Worm (Caenorhabditis elegans): ENCODE data around the gene clec-4.
"Not testable (repeated sequence)": the region's sequence is repeated elsewhere in the genome, so short reads cannot be mapped to it uniquely, and the experiment has no call there.

clec-4 gene

ce11 chrII:12580952-12581351, at the start of gene clec-4:
clec-4 (minus strand) TSS chrII:12581113.
- no peak for TF ChIP-seq W03F9.2 (tag; optimal IDR thresholded peaks at IDR 0.05)
- no peak for TF ChIP-seq him-1 (tag; optimal IDR thresholded peaks at IDR 0.05)
- TF ChIP-seq dao-5 (tag; optimal IDR thresholded peaks at IDR 0.05): no peak

ce11 chrII:12629387-12629786, 48.5 kb upstream of the clec-4 start, which contains the start of gene Y38E10A.28:
Y38E10A.28 (plus strand) TSS chrII:12629687.
- TF ChIP-seq him-1 (tag; optimal IDR thresholded peaks at IDR 0.05) (no peak), W03F9.2 (tag; optimal IDR thresholded peaks at IDR 0.05) (no peak), dao-5 (tag; optimal IDR thresholded peaks at IDR 0.05) (no peak)

- TF ChIP-seq W03F9.2 (tag; optimal IDR thresholded peaks at IDR 0.05): no peak
- no peak for TF ChIP-seq him-1 (tag; optimal IDR thresholded peaks at IDR 0.05)
- no peak for TF ChIP-seq dao-5 (tag; optimal IDR thresholded peaks at IDR 0.05)
Measured at ce11 chrII:12628566-12628965, 47.7 kb upstream of the clec-4 start, which contains the start of gene nspe-5. nspe-5 (plus strand) TSS chrII:12628866.

- TF ChIP-seq W03F9.2 (tag; optimal IDR thresholded peaks at IDR 0.05): no peak
- TF ChIP-seq him-1 (tag; optimal IDR thresholded peaks at IDR 0.05): no peak
- no peak for TF ChIP-seq dao-5 (tag; optimal IDR thresholded peaks at IDR 0.05)
Measured at ce11 chrII:12626887-12627286, 46.0 kb upstream of the clec-4 start, which contains the start of gene nspe-7. nspe-7 (plus strand) TSS chrII:12627187.

- TF ChIP-seq him-1 (tag; optimal IDR thresholded peaks at IDR 0.05) (no peak), dao-5 (tag; optimal IDR thresholded peaks at IDR 0.05) (no peak), W03F9.2 (tag; optimal IDR thresholded peaks at IDR 0.05) (no peak)
Measured at ce11 chrII:12626120-12626624, 45.3 kb upstream of the clec-4 start.

- TF ChIP-seq dao-5 (tag; optimal IDR thresholded peaks at IDR 0.05) (no peak), him-1 (tag; optimal IDR thresholded peaks at IDR 0.05) (no peak), W03F9.2 (tag; optimal IDR thresholded peaks at IDR 0.05) (no peak)
Measured at ce11 chrII:12625673-12626072, 44.8 kb upstream of the clec-4 start.

ce11 chrII:12624433-12624832, 43.5 kb upstream of the clec-4 start, which contains the start of gene Y38E10A.14:
Y38E10A.14 (minus strand) TSS chrII:12624533.
- TF ChIP-seq W03F9.2, him-1, dao-5 (tag; optimal IDR thresholded peaks at IDR 0.05): not testable (repeated sequence)

ce11 chrII:12622843-12623242, 41.9 kb upstream of the clec-4 start:
- TF ChIP-seq W03F9.2 (tag; optimal IDR thresholded peaks at IDR 0.05) (no peak), him-1 (tag; optimal IDR thresholded peaks at IDR 0.05) (no peak), dao-5 (tag; optimal IDR thresholded peaks at IDR 0.05) (no peak)

ce11 chrII:12621908-12622566, 41.1 kb upstream of the clec-4 start, which contains the start of gene nspe-8:
nspe-8 (minus strand) TSS chrII:12621958.
- TF ChIP-seq W03F9.2 (tag; optimal IDR thresholded peaks at IDR 0.05) (no peak), dao-5 (tag; optimal IDR thresholded peaks at IDR 0.05) (no peak), him-1 (tag; optimal IDR thresholded peaks at IDR 0.05) (no peak)

- TF ChIP-seq him-1 (tag; optimal IDR thresholded peaks at IDR 0.05) (no peak), W03F9.2 (tag; optimal IDR thresholded peaks at IDR 0.05) (no peak), dao-5 (tag; optimal IDR thresholded peaks at IDR 0.05) (no peak)
Measured at ce11 chrII:12620764-12621163, 39.9 kb upstream of the clec-4 start, which contains the start of gene nspe-1. nspe-1 (minus strand) TSS chrII:12620864.

- TF ChIP-seq W03F9.2 (tag; optimal IDR thresholded peaks at IDR 0.05) (no peak), dao-5 (tag; optimal IDR thresholded peaks at IDR 0.05) (no peak), him-1 (tag; optimal IDR thresholded peaks at IDR 0.05) (no peak)
Measured at ce11 chrII:12619288-12619687, 38.4 kb upstream of the clec-4 start, which contains the start of gene nspe-2. nspe-2 (minus strand) TSS chrII:12619388.

- TF ChIP-seq dao-5 (tag; optimal IDR thresholded peaks at IDR 0.05) (no peak), W03F9.2 (tag; optimal IDR thresholded peaks at IDR 0.05) (no peak), him-1 (tag; optimal IDR thresholded peaks at IDR 0.05) (no peak)
Measured at ce11 chrII:12617586-12617985, 36.7 kb upstream of the clec-4 start, which contains the start of gene nspe-3. nspe-3 (plus strand) TSS chrII:12617886.

ce11 chrII:12616081-12616480, 35.2 kb upstream of the clec-4 start, which contains the start of gene nspe-6:
nspe-6 (minus strand) TSS chrII:12616181.
- TF ChIP-seq dao-5 (tag; optimal IDR thresholded peaks at IDR 0.05): no peak
- no peak for TF ChIP-seq W03F9.2 (tag; optimal IDR thresholded peaks at IDR 0.05)
- no peak for TF ChIP-seq him-1 (tag; optimal IDR thresholded peaks at IDR 0.05)

ce11 chrII:12615413-12615812, 34.5 kb upstream of the clec-4 start:
- TF ChIP-seq dao-5 (tag; optimal IDR thresholded peaks at IDR 0.05) (no peak), W03F9.2 (tag; optimal IDR thresholded peaks at IDR 0.05) (no peak), him-1 (tag; optimal IDR thresholded peaks at IDR 0.05) (no peak)
